Worm (Caenorhabditis elegans) whole organism, late embryonic: ENCODE data around the gene srh-233.

Experiments used
- C08G9.2 ChIP-seq: sonication (generic microtip); optimal IDR thresholded peaks from 2 replicates; lab custom pipeline; 2016; ENCODE audit warnings: mild to moderate bottlenecking, missing genetic modification characterization, moderate library complexity, missing compliant biosample characterization
- C38D4.7 ChIP-seq: fragments of 200-800 bp; sonication (Bioruptor generic); optimal IDR thresholded peaks from 2 replicates; lab custom pipeline; 2018; ENCODE audit warnings: mild to moderate bottlenecking, missing genetic modification characterization, moderate library complexity, missing compliant biosample characterization
- F13H6.1 ChIP-seq: sonication (generic microtip); optimal IDR thresholded peaks from 2 replicates; lab custom pipeline; 2016; ENCODE audit warnings: missing genetic modification characterization, missing compliant biosample characterization
- K02D7.2 ChIP-seq: sonication (generic microtip); optimal IDR thresholded peaks from 2 replicates; lab custom pipeline; 2017; ENCODE audit warnings: mild to moderate bottlenecking, missing genetic modification characterization, missing compliant biosample characterization
- T23F11.4 ChIP-seq: fragments of 200-800 bp; sonication (Bioruptor generic); optimal IDR thresholded peaks from 2 replicates; lab custom pipeline; 2018; ENCODE audit warnings: mild to moderate bottlenecking, missing genetic modification characterization, missing compliant biosample characterization
- Y22D7AL.16 ChIP-seq: sonication (generic microtip); optimal IDR thresholded peaks from 2 replicates; lab custom pipeline; 2016; ENCODE audit warnings: missing genetic modification characterization, missing compliant biosample characterization
- ahr-1 ChIP-seq: sonication (generic microtip); optimal IDR thresholded peaks from 2 replicates; lab custom pipeline; 2016; ENCODE audit warnings: missing genetic modification characterization, missing compliant biosample characterization
- ama-1 ChIP-seq: fragments of 150-350 bp; optimal IDR thresholded peaks from 2 replicates; lab custom pipeline; 2014
- ceh-14 ChIP-seq: sonication (generic microtip); optimal IDR thresholded peaks from 2 replicates; lab custom pipeline; 2016; ENCODE audit warnings: missing genotype, missing genetic modification characterization, missing compliant biosample characterization
- ceh-18 ChIP-seq: sonication (generic microtip); optimal IDR thresholded peaks from 2 replicates; lab custom pipeline; 2016; ENCODE audit warnings: missing genetic modification characterization, missing compliant biosample characterization
- ceh-19 ChIP-seq: fragments of 200-800 bp; sonication (Bioruptor generic); optimal IDR thresholded peaks from 2 replicates; lab custom pipeline; 2018; ENCODE audit warnings: mild to moderate bottlenecking, missing genetic modification characterization, missing compliant biosample characterization
- ceh-2 ChIP-seq: sonication (generic microtip); optimal IDR thresholded peaks from 2 replicates; lab custom pipeline; 2016; ENCODE audit warnings: missing genotype, missing genetic modification characterization, missing compliant biosample characterization
- ceh-30 ChIP-seq: fragments of 150-350 bp; optimal IDR thresholded peaks from 2 replicates; lab custom pipeline; 2014; ENCODE audit warnings: missing biosample characterization, missing genetic modification characterization
- ceh-31 ChIP-seq: sonication (generic microtip); optimal IDR thresholded peaks from 2 replicates; lab custom pipeline; 2016; ENCODE audit warnings: missing genetic modification characterization, missing compliant biosample characterization
- ceh-34 ChIP-seq: sonication (generic microtip); optimal IDR thresholded peaks from 2 replicates; lab custom pipeline; 2016; ENCODE audit warnings: mild to moderate bottlenecking, missing genetic modification characterization, missing compliant biosample characterization
- ceh-48 ChIP-seq: sonication (generic microtip); optimal IDR thresholded peaks from 2 replicates; lab custom pipeline; 2016; ENCODE audit warnings: missing genetic modification characterization, inconsistent platforms, missing compliant biosample characterization
- dmd-4 ChIP-seq: sonication (generic microtip); optimal IDR thresholded peaks from 2 replicates; lab custom pipeline; 2016; ENCODE audit warnings: borderline replicate concordance, missing genetic modification characterization, missing compliant biosample characterization
- eyg-1 ChIP-seq: sonication (generic microtip); optimal IDR thresholded peaks from 2 replicates; lab custom pipeline; 2016; ENCODE audit warnings: missing genotype, missing genetic modification characterization, missing compliant biosample characterization
- fax-1 ChIP-seq: sonication (generic microtip); optimal IDR thresholded peaks from 2 replicates; lab custom pipeline; 2016; ENCODE audit warnings: missing genotype, missing genetic modification characterization, missing compliant biosample characterization
- fkh-6 ChIP-seq: sonication (generic microtip); optimal IDR thresholded peaks from 2 replicates; lab custom pipeline; 2016; ENCODE audit warnings: missing genetic modification characterization, missing compliant biosample characterization
- hlh-30 ChIP-seq: sonication (generic microtip); optimal IDR thresholded peaks from 2 replicates; lab custom pipeline; 2017; ENCODE audit warnings: antibody characterized with exemption, missing genetic modification characterization, missing compliant biosample characterization; ENCODE audit not compliant: insufficient read depth
- lim-6 ChIP-seq: sonication (generic microtip); optimal IDR thresholded peaks from 2 replicates; lab custom pipeline; 2016; ENCODE audit warnings: missing genetic modification characterization, missing compliant biosample characterization
- madf-2 ChIP-seq: sonication (generic microtip); optimal IDR thresholded peaks from 2 replicates; lab custom pipeline; 2017; ENCODE audit warnings: missing genetic modification characterization, missing compliant biosample characterization
- nfya-1 ChIP-seq: sonication (generic microtip); optimal IDR thresholded peaks from 2 replicates; lab custom pipeline; 2017; ENCODE audit warnings: missing genetic modification characterization, mild to moderate bottlenecking, missing compliant biosample characterization, antibody characterized with exemption, moderate library complexity
- nhr-11 ChIP-seq: fragments of 150-350 bp; optimal IDR thresholded peaks from 2 replicates; lab custom pipeline; 2014; ENCODE audit warnings: missing biosample characterization, missing genetic modification characterization
- nhr-232 ChIP-seq: sonication (generic microtip); optimal IDR thresholded peaks from 2 replicates; lab custom pipeline; 2016; ENCODE audit warnings: missing genetic modification characterization, missing compliant biosample characterization
- odd-2 ChIP-seq: sonication (generic microtip); optimal IDR thresholded peaks from 2 replicates; lab custom pipeline; 2017; ENCODE audit warnings: antibody characterized with exemption, mild to moderate bottlenecking, missing genetic modification characterization, missing compliant biosample characterization
- pag-3 ChIP-seq: sonication (generic microtip); optimal IDR thresholded peaks from 2 replicates; lab custom pipeline; 2016; ENCODE audit warnings: missing compliant biosample characterization, missing genetic modification characterization, borderline replicate concordance
- pat-9 ChIP-seq: fragments of 200-800 bp; sonication (Bioruptor generic); optimal IDR thresholded peaks from 2 replicates; lab custom pipeline; 2018; ENCODE audit warnings: mild to moderate bottlenecking, missing genetic modification characterization, moderate library complexity, missing compliant biosample characterization
- pha-2 ChIP-seq: sonication (generic microtip); optimal IDR thresholded peaks from 2 replicates; lab custom pipeline; 2017; ENCODE audit warnings: mild to moderate bottlenecking, missing genetic modification characterization, missing compliant biosample characterization
- pqm-1 ChIP-seq: sonication (generic microtip); optimal IDR thresholded peaks from 2 replicates; lab custom pipeline; 2016; ENCODE audit warnings: missing genetic modification characterization, missing compliant biosample characterization
- rnt-1 ChIP-seq: sonication (generic microtip); optimal IDR thresholded peaks from 2 replicates; lab custom pipeline; 2016; ENCODE audit warnings: missing genetic modification characterization, missing compliant biosample characterization
- sdc-2 ChIP-seq: sonication (generic microtip); optimal IDR thresholded peaks from 2 replicates; lab custom pipeline; 2016; ENCODE audit warnings: missing genotype, missing genetic modification characterization, missing compliant biosample characterization
- syd-9 ChIP-seq: sonication (generic microtip); optimal IDR thresholded peaks from 2 replicates; lab custom pipeline; 2016; ENCODE audit warnings: mild to moderate bottlenecking, missing genetic modification characterization, moderate library complexity, missing compliant biosample characterization
- tbx-2 ChIP-seq: sonication (generic microtip); optimal IDR thresholded peaks from 2 replicates; lab custom pipeline; 2016; ENCODE audit warnings: missing genetic modification characterization, missing compliant biosample characterization
- tbx-7 ChIP-seq: sonication (generic microtip); optimal IDR thresholded peaks from 2 replicates; lab custom pipeline; 2016; ENCODE audit warnings: missing genotype, missing genetic modification characterization, missing compliant biosample characterization
- unc-42 ChIP-seq: sonication (generic microtip); optimal IDR thresholded peaks from 2 replicates; lab custom pipeline; 2016; ENCODE audit warnings: missing genotype, missing genetic modification characterization, missing compliant biosample characterization
- unc-55 ChIP-seq: sonication (generic microtip); optimal IDR thresholded peaks from 2 replicates; lab custom pipeline; 2017; ENCODE audit warnings: missing biosample characterization, missing genetic modification reagents, missing genetic modification characterization
- unc-86 ChIP-seq: sonication (generic microtip); optimal IDR thresholded peaks from 2 replicates; lab custom pipeline; 2016; ENCODE audit warnings: missing genetic modification characterization, missing compliant biosample characterization
- ztf-16 ChIP-seq: sonication (generic microtip); optimal IDR thresholded peaks from 2 replicates; lab custom pipeline; 2017; ENCODE audit warnings: missing genetic modification characterization, missing compliant biosample characterization

Gene srh-233

DNA sequence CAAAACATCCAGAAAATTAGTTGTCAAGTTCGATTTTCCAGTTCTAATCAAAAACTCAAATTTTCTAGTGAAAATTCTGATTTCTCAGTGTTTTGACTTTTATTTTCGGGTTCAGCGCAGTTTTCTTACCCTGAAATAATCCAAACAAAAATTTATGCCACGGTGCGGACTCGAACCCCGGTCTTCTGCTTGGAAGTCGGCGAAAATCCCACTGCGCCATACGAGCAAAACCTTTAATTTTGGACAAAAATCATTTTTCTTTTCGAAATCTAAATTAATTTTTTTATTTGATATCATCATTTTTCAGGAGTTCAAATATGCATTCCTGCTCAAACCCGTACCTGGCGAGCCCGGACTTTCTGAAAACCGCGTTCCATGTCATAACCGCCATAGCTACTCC lies at the start of gene srh-233:
TSS of gene srh-233 (plus strand) at position 301 of the 400 bp plus-strand sequence.
- TF ChIP-seq pha-2 (tag; lab: Kevin White, UChicago) (no peak), C08G9.2 (tag; lab: Kevin White, UChicago) (no peak), sdc-2 (no peak), pqm-1 (tag; lab: Kevin White, UChicago) (no peak), C38D4.7 (GFP tag; lab: Kevin White, UChicago) (no peak), ama-1 (lab: Kevin White, UChicago) (no peak), unc-86 (tag; lab: Kevin White, UChicago) (no peak)
- TF ChIP-seq, all 69 proteins: peak for 0

DNA sequence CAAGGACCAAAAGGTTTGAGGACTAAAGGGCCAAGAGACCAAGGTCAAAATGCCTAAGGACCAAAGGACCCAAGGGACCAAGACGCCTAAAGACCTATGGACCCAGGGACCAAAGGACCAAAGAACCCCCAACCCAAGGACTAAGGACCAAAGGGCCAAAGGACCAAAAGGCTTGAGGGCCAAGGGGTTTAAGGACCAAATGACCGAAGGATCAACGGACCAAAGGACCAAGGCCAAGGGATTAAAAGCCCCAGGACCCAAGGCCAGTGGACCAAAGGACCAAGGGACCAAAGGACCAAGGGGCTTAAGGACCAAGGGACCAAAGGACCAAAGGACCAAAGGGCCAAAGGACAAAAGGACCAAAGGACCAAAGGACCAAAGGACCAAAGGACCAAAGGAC lies 49.4 kb upstream of the srh-233 start:
- TF ChIP-seq pag-3 (tag; lab: Kevin White, UChicago) (peak; percentile 59), madf-2 (tag; lab: Kevin White, UChicago) (no peak)

DNA sequence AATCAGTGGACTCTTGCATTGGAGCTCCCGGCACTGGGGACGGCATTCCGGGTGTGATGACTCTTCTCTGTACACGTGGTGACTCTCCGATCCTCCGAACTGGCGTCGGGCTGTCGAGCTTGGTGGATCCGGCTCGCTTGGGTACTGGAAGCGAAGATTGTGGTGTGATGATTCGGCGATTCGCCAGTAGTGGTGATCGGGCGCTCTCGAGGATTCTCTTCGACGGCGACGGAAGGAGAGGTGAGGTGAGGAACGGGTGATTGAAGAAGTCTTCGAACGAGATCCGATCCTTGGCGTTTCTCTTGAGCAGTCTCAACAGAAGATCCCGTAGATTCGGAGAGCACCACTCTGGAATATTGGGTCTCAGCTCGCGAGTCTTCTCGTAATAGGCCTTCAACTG lies 48.5 kb upstream of the srh-233 start:
- no peak for TF ChIP-seq nhr-232 (tag; lab: Kevin White, UChicago)
- TF ChIP-seq ahr-1 (tag; lab: Kevin White, UChicago), result no peak
- no peak for TF ChIP-seq C08G9.2 (tag; lab: Kevin White, UChicago)

DNA sequence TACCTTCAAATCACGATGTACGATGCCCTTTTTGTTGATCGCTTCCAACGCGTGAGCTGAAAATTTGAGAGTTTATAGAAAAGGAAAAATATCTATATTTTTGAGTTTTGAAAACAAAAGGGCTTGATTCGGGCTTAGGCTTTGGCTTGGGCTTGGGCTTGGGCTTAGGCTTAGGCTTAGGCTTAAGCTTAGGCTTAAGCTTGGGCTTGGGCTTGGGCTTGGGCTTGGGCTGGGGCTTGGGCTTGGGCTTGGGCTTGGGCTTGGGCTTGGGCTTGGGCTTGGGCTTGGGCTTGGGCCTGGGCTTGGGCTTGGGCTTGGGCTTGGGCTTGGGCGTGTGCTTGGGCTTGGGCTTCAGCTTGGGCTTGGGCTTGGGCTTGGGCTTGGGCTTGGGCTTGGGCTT lies 47.0 kb upstream of the srh-233 start:
- TF ChIP-seq rnt-1 (no peak), odd-2 (tag; lab: Kevin White, UChicago) (no peak), ceh-30 (no peak), ceh-19 (GFP tag; lab: Kevin White, UChicago) (no peak), lim-6 (tag; lab: Kevin White, UChicago) (no peak), ama-1 (lab: Kevin White, UChicago) (no peak), ceh-18 (tag; lab: Kevin White, UChicago) (no peak), eyg-1 (tag; lab: Kevin White, UChicago) (no peak), unc-55 (GFP tag; lab: Kevin White, UChicago) (no peak), pha-2 (tag; lab: Kevin White, UChicago) (no peak), K02D7.2 (tag; lab: Kevin White, UChicago) (no peak), Y22D7AL.16 (tag; lab: Kevin White, UChicago) (no peak), F13H6.1 (no peak), C38D4.7 (GFP tag; lab: Kevin White, UChicago) (no peak), nfya-1 (no peak), nhr-232 (tag; lab: Kevin White, UChicago) (no peak)

DNA sequence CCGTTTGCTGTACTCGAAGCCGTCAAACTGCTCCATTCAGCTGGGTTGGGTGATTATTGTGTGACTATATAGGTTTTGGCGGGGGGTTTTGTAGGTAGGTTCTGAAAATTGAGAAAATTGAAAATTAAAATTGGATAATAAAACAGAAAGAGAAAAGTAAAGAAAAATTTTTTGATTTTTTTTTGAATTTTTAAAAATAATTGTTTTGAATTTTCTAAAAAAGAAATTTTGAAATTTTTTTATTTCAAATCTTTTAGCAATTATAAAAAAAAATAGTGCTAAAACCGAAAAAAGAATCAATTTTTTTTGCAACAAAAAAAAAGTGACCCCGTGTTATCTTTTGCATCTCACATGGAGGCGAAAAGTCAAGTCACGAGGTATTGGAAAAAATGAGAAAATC lies 44.8 kb upstream of the srh-233 start, which contains the start of gene unc-51:
TSS of gene unc-51 (minus strand) at position 101 of the 400 bp plus-strand sequence.
- TF ChIP-seq C08G9.2 (tag; lab: Kevin White, UChicago) (no peak), rnt-1 (no peak), tbx-7 (no peak), ahr-1 (tag; lab: Kevin White, UChicago) (no peak), eyg-1 (tag; lab: Kevin White, UChicago) (no peak), tbx-2 (tag; lab: Kevin White, UChicago) (no peak), fkh-6 (tag; lab: Kevin White, UChicago) (no peak), T23F11.4 (GFP tag; lab: Kevin White, UChicago) (no peak)
- TF ChIP-seq, all 69 proteins: peak for 0

DNA sequence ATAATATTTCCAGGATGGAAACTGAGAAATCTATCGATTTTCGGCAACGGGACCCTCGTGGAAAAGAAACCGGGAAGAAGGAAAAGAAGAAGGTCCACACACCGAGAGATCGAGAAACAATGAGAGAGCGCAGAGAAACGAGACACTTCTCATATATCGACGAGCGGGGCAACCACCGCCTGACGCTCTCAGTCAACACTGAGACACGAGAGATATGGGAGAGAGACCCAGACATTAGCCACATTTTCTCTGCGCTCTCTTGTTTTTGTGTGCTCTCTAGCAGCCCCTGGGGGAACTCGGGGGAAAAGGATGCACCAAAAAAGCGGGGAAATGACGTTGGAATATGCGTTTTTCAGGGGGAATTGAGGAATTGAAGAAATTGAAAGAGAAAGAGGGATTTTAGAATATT lies 43.4 kb upstream of the srh-233 start:
- TF ChIP-seq ztf-16 (no peak), sdc-2 (peak; percentile 41), madf-2 (tag; lab: Kevin White, UChicago) (no peak), syd-9 (tag; lab: Kevin White, UChicago) (peak; percentile 10), ceh-14 (tag; lab: Kevin White, UChicago) (peak; percentile 33), eyg-1 (tag; lab: Kevin White, UChicago) (no peak), pqm-1 (tag; lab: Kevin White, UChicago) (no peak), pat-9 (tag; lab: Kevin White, UChicago) (no peak), tbx-2 (tag; lab: Kevin White, UChicago) (peak; percentile 67), nfya-1 (peak; percentile 76), ceh-19 (GFP tag; lab: Kevin White, UChicago) (no peak), ceh-34 (tag; lab: Kevin White, UChicago) (peak; percentile 91), unc-42 (tag; lab: Kevin White, UChicago) (peak; percentile 65), fax-1 (tag; lab: Kevin White, UChicago) (no peak), ceh-48 (tag; lab: Kevin White, UChicago) (peak; percentile 97), hlh-30 (tag; lab: Kevin White, UChicago) (peak; percentile 94), nhr-11 (no peak), ceh-18 (tag; lab: Kevin White, UChicago) (peak; percentile 47), dmd-4 (tag; lab: Kevin White, UChicago) (peak; percentile 29), ceh-31 (peak; percentile 82), ceh-2 (tag; lab: Kevin White, UChicago) (no peak), unc-55 (GFP tag; lab: Kevin White, UChicago) (peak; percentile 73)
